ENCODE assay signal across 1 fruit fly cellular context in genomic region chrX:7959025-7959424, dm6.
TF ChIP-seq lines count a peak whose summit lies in the region.

No protein-coding gene starts in this region.

TF ChIP-seq in whole organism, embryonic, 481 proteins besides CTCF, POLR2A, EP300 and RAD21 (continued from another document):
- TF ChIP-seq zen2 (GFP tag; IDR thresholded peaks at IDR 0.05; lab: Robert Waterston, UW; ENCODE audit: partially characterized antibody), result no peak
- TF ChIP-seq CG4730 (GFP tag; IDR thresholded peaks at IDR 0.05; lab: Robert Waterston, UW), result no peak
- TF ChIP-seq CG10267 (tag; optimal IDR thresholded peaks at IDR 0.05; lab: Kevin White, UChicago), result no peak
- TF ChIP-seq B-H2 (GFP tag; optimal IDR thresholded peaks at IDR 0.05; lab: Kevin White, UChicago), result no peak
- TF ChIP-seq MBD-R2 (GFP tag; IDR thresholded peaks at IDR 0.05; lab: Robert Waterston, UW), result no peak
- no peak for TF ChIP-seq TFAM (GFP tag; optimal IDR thresholded peaks at IDR 0.05; lab: Kevin White, UChicago)
- no peak for TF ChIP-seq CG34224 (GFP tag; IDR thresholded peaks at IDR 0.05; lab: Robert Waterston, UW; ENCODE audit: partially characterized antibody)
- TF ChIP-seq Nf-YC (tag; optimal IDR thresholded peaks at IDR 0.05; lab: Kevin White, UChicago), result no peak
- TF ChIP-seq Fer3 (tag; optimal IDR thresholded peaks at IDR 0.05; lab: Kevin White, UChicago), result no peak
- TF ChIP-seq nerfin-1 (tag; optimal IDR thresholded peaks at IDR 0.05; lab: Kevin White, UChicago), result peak; percentile 74
- no peak for TF ChIP-seq B-H1 (GFP tag; IDR thresholded peaks at IDR 0.05; lab: Robert Waterston, UW)
- no peak for TF ChIP-seq C15 (GFP tag; IDR thresholded peaks at IDR 0.05; lab: Robert Waterston, UW)
- peak; percentile 28 for TF ChIP-seq cwo (GFP tag; optimal IDR thresholded peaks at IDR 0.05; lab: Kevin White, UChicago)
- no peak for TF ChIP-seq Dbx (GFP tag; IDR thresholded peaks at IDR 0.05; lab: Robert Waterston, UW)
- no peak for TF ChIP-seq PHDP (tag; optimal IDR thresholded peaks at IDR 0.05; lab: Kevin White, UChicago)
- no peak for TF ChIP-seq Sry-δ (GFP tag; optimal IDR thresholded peaks at IDR 0.05; lab: Kevin White, UChicago)
- no peak for TF ChIP-seq CG31441 (GFP tag; IDR thresholded peaks at IDR 0.05; lab: Robert Waterston, UW)
- no peak for TF ChIP-seq Med (GFP tag; lab: Kevin White, UChicago)
- no peak for TF ChIP-seq tx (GFP tag; optimal IDR thresholded peaks at IDR 0.05; lab: Kevin White, UChicago)
- no peak for TF ChIP-seq gro (GFP tag; optimal IDR thresholded peaks at IDR 0.05; lab: Kevin White, UChicago)
- no peak for TF ChIP-seq ab (GFP tag; optimal IDR thresholded peaks at IDR 0.05; lab: Kevin White, UChicago)
- TF ChIP-seq cg (GFP tag; optimal IDR thresholded peaks at IDR 0.05; lab: Kevin White, UChicago), result peak; percentile 77
- no peak for TF ChIP-seq gsb-n (tag; optimal IDR thresholded peaks at IDR 0.05; lab: Kevin White, UChicago)
- no peak for TF ChIP-seq Rfx (GFP tag; IDR thresholded peaks at IDR 0.05; lab: Robert Waterston, UW)
- no peak for TF ChIP-seq cad (GFP tag; optimal IDR thresholded peaks at IDR 0.05; lab: Kevin White, UChicago)
- no peak for TF ChIP-seq CG12155 (GFP tag; optimal IDR thresholded peaks at IDR 0.05; lab: Kevin White, UChicago)
- no peak for TF ChIP-seq CG12219 (GFP tag; optimal IDR thresholded peaks at IDR 0.05; lab: Kevin White, UChicago)
